Worm (Caenorhabditis elegans) whole organism, L2 larva: ENCODE measurements around the gene xpd-1.

Source experiments
- C34F6.9 ChIP-seq: fragments of 150-350 bp; optimal IDR thresholded peaks from 2 replicates; lab custom pipeline; 2014; ENCODE audit warnings: missing biosample characterization, missing genetic modification characterization
- F13H6.1 ChIP-seq: sonication (generic microtip); optimal IDR thresholded peaks from 2 replicates; lab custom pipeline; 2016; ENCODE audit warnings: missing genetic modification characterization, missing compliant biosample characterization
- R02D3.7 ChIP-seq: fragments of 150-350 bp; optimal IDR thresholded peaks from 2 replicates; lab custom pipeline; 2014; ENCODE audit warnings: missing biosample characterization, missing genetic modification characterization
- Y55F3AM.14 ChIP-seq: fragments of 200-800 bp; sonication (Bioruptor generic); optimal IDR thresholded peaks from 2 replicates; lab custom pipeline; 2018; ENCODE audit warnings: mild to moderate bottlenecking, missing genetic modification characterization, missing compliant biosample characterization
- ZK546.5 ChIP-seq: sonication (generic microtip); optimal IDR thresholded peaks from 2 replicates; lab custom pipeline; 2017; ENCODE audit warnings: missing biosample characterization, missing genetic modification characterization
- ama-1 ChIP-seq: fragments of 150-350 bp; optimal IDR thresholded peaks from 2 replicates; lab custom pipeline; 2018; ENCODE audit warnings: inconsistent platforms
- blmp-1 ChIP-seq: sonication (generic microtip); optimal IDR thresholded peaks from 2 replicates; lab custom pipeline; 2017; ENCODE audit warnings: missing genetic modification characterization, mild to moderate bottlenecking, missing compliant biosample characterization, antibody characterized with exemption, moderate library complexity; ENCODE audit not compliant: insufficient read depth
- ceh-16 ChIP-seq: fragments of 150-350 bp; optimal IDR thresholded peaks from 2 replicates; lab custom pipeline; 2014; ENCODE audit warnings: missing biosample characterization, missing genetic modification characterization
- ceh-82 ChIP-seq: fragments of 150-350 bp; optimal IDR thresholded peaks from 2 replicates; lab custom pipeline; 2014; ENCODE audit warnings: missing biosample characterization, missing genetic modification characterization
- crh-2 ChIP-seq: sonication (generic microtip); optimal IDR thresholded peaks from 2 replicates; lab custom pipeline; 2017; ENCODE audit warnings: missing biosample characterization, missing genetic modification characterization
- dmd-4 ChIP-seq: sonication (generic microtip); optimal IDR thresholded peaks from 2 replicates; lab custom pipeline; 2017; ENCODE audit warnings: missing biosample characterization, missing genetic modification characterization
- egl-27 ChIP-seq: sonication (generic microtip); optimal IDR thresholded peaks from 3 replicates; lab custom pipeline; 2017; ENCODE audit warnings: missing biosample characterization, missing genetic modification reagents, missing genetic modification characterization
- elt-1 ChIP-seq: fragments of 150-350 bp; optimal IDR thresholded peaks from 2 replicates; lab custom pipeline; 2014; ENCODE audit warnings: missing biosample characterization, missing genetic modification characterization
- elt-3 ChIP-seq: sonication (generic microtip); optimal IDR thresholded peaks from 2 replicates; lab custom pipeline; 2017; ENCODE audit warnings: missing biosample characterization, missing genetic modification characterization
- fos-1 ChIP-seq: fragments of 150-350 bp; optimal IDR thresholded peaks from 2 replicates; lab custom pipeline; 2014; ENCODE audit warnings: missing biosample characterization, missing genetic modification characterization
- gmeb-1 ChIP-seq: fragments of 150-350 bp; optimal IDR thresholded peaks from 2 replicates; lab custom pipeline; 2014; ENCODE audit warnings: missing biosample characterization, missing genetic modification characterization
- lin-39 ChIP-seq: fragments of 150-350 bp; optimal IDR thresholded peaks from 2 replicates; lab custom pipeline; 2014; ENCODE audit warnings: missing biosample characterization, missing genetic modification reagents, missing genetic modification characterization
- mab-5 ChIP-seq: fragments of 150-350 bp; optimal IDR thresholded peaks from 2 replicates; lab custom pipeline; 2014; ENCODE audit warnings: missing biosample characterization, missing genetic modification characterization
- mbf-1 ChIP-seq: sonication (generic microtip); optimal IDR thresholded peaks from 2 replicates; lab custom pipeline; 2017; ENCODE audit warnings: missing biosample characterization, missing genetic modification characterization
- nhr-11 ChIP-seq: fragments of 150-350 bp; optimal IDR thresholded peaks from 2 replicates; lab custom pipeline; 2014; ENCODE audit warnings: missing biosample characterization, missing genetic modification characterization
- nhr-12 ChIP-seq: fragments of 150-350 bp; optimal IDR thresholded peaks from 2 replicates; lab custom pipeline; 2014; ENCODE audit warnings: missing biosample characterization, missing genetic modification characterization
- nhr-129 ChIP-seq: fragments of 150-350 bp; optimal IDR thresholded peaks from 2 replicates; lab custom pipeline; 2014; ENCODE audit warnings: missing biosample characterization, missing genetic modification characterization
- nhr-21 ChIP-seq: fragments of 150-350 bp; optimal IDR thresholded peaks from 2 replicates; lab custom pipeline; 2014; ENCODE audit warnings: missing biosample characterization, missing genetic modification characterization
- nhr-23 ChIP-seq: fragments of 150-350 bp; optimal IDR thresholded peaks from 2 replicates; lab custom pipeline; 2014; ENCODE audit warnings: missing biosample characterization, missing genetic modification reagents, missing genetic modification characterization
- nhr-6 ChIP-seq: fragments of 150-350 bp; optimal IDR thresholded peaks from 2 replicates; lab custom pipeline; 2014; ENCODE audit warnings: missing biosample characterization, missing genetic modification characterization
- nhr-77 ChIP-seq: fragments of 150-350 bp; optimal IDR thresholded peaks from 2 replicates; lab custom pipeline; 2014; ENCODE audit warnings: missing biosample characterization, missing genetic modification characterization
- sem-4 ChIP-seq: fragments of 150-350 bp; optimal IDR thresholded peaks from 2 replicates; lab custom pipeline; 2014; ENCODE audit warnings: missing biosample characterization, missing genetic modification reagents, missing genetic modification characterization
- sma-9 ChIP-seq, 2 experiments: fragments of 150-350 bp in 1 of 2; sonication (generic microtip) in 1 of 2; optimal IDR thresholded peaks; 2 replicates each; lab custom pipeline; 2014 to 2016; ENCODE audit warnings: missing genetic modification characterization in 2 of 2, mild to moderate bottlenecking in 1 of 2, missing biosample characterization in 1 of 2, missing compliant biosample characterization in 1 of 2, missing genetic modification reagents in 1 of 2, moderate library complexity in 1 of 2
- unc-39 ChIP-seq: fragments of 150-350 bp; optimal IDR thresholded peaks from 2 replicates; lab custom pipeline; 2014; ENCODE audit warnings: missing biosample characterization, missing genetic modification characterization
- unc-62 ChIP-seq: fragments of 150-350 bp; optimal IDR thresholded peaks from 2 replicates; lab custom pipeline; 2014; ENCODE audit warnings: missing biosample characterization, missing genetic modification reagents, missing genetic modification characterization
- zag-1 ChIP-seq: fragments of 150-350 bp; optimal IDR thresholded peaks from 2 replicates; lab custom pipeline; 2014; ENCODE audit warnings: missing biosample characterization, missing genetic modification characterization
- ztf-11 ChIP-seq: sonication (generic microtip); optimal IDR thresholded peaks from 2 replicates; lab custom pipeline; 2017; ENCODE audit warnings: missing biosample characterization, missing genetic modification characterization
- ztf-4 ChIP-seq: fragments of 150-350 bp; optimal IDR thresholded peaks from 2 replicates; lab custom pipeline; 2014; ENCODE audit warnings: missing biosample characterization, missing genetic modification characterization

The xpd-1 gene

ce11 chrIII:294527-294926 is 29.6 kb downstream of the xpd-1 start, which contains the start of gene Y50D7A.13:
Gene Y50D7A.13 (minus strand): TSS chrIII:294627.
- TF ChIP-seq C34F6.9 (tag; lab: Kevin White, UChicago) = no peak
- no peak for TF ChIP-seq dmd-4 (tag; lab: Kevin White, UChicago)
- no peak for TF ChIP-seq unc-62
- TF ChIP-seq sma-9 (GFP tag; optimal IDR thresholded peaks at IDR 0.05; lab: Kevin White, UChicago) = no peak
- no peak for TF ChIP-seq sma-9 (tag; optimal IDR thresholded peaks at IDR 0.05; lab: Kevin White, UChicago)
- TF ChIP-seq fos-1 = no peak
- TF ChIP-seq lin-39 (tag; lab: Kevin White, UChicago) = no peak
- no peak for TF ChIP-seq nhr-11 (tag; lab: Kevin White, UChicago)
- TF ChIP-seq elt-1 (tag; lab: Kevin White, UChicago) = no peak
- no peak for TF ChIP-seq unc-39 (tag; lab: Kevin White, UChicago)
- no peak for TF ChIP-seq F13H6.1 (tag; lab: Kevin White, UChicago)
- no peak for TF ChIP-seq ztf-4 (tag; lab: Kevin White, UChicago)
- TF ChIP-seq nhr-23 (tag; lab: Kevin White, UChicago) = no peak
- no peak for TF ChIP-seq zag-1
- TF ChIP-seq, all 48 proteins: peak for 0

ce11 chrIII:298456-298855 is 33.6 kb downstream of the xpd-1 start, which contains the start of gene ads-1:
Gene ads-1 (minus strand): TSS chrIII:298556.
- TF ChIP-seq nhr-21 (tag; lab: Kevin White, UChicago) = no peak
- no peak for TF ChIP-seq unc-39 (tag; lab: Kevin White, UChicago)
- no peak for TF ChIP-seq nhr-77
- TF ChIP-seq ceh-16 (tag; lab: Kevin White, UChicago) = no peak
- no peak for TF ChIP-seq Y55F3AM.14
- no peak for TF ChIP-seq elt-3 (tag; lab: Kevin White, UChicago)
- TF ChIP-seq zag-1 = no peak
- no peak for TF ChIP-seq ZK546.5 (tag; lab: Kevin White, UChicago)

- peak; percentile 5 for TF ChIP-seq crh-2 (tag; lab: Kevin White, UChicago)
- no peak for TF ChIP-seq ZK546.5 (tag; lab: Kevin White, UChicago)
- TF ChIP-seq fos-1 = peak; percentile 74
Observed at ce11 chrIII:299220-299619, 34.3 kb downstream of the xpd-1 start.

ce11 chrIII:304564-304963 is 39.7 kb downstream of the xpd-1 start:
- TF ChIP-seq egl-27 (tag; lab: Kevin White, UChicago) (no peak), elt-1 (tag; lab: Kevin White, UChicago) (no peak), nhr-11 (tag; lab: Kevin White, UChicago) (no peak), sem-4 (tag; lab: Kevin White, UChicago) (no peak)

- no peak for TF ChIP-seq nhr-12 (tag; lab: Kevin White, UChicago)
Observed at ce11 chrIII:311174-311573, 46.3 kb downstream of the xpd-1 start.

ce11 chrIII:312873-313272 is 48.0 kb downstream of the xpd-1 start:
- TF ChIP-seq C34F6.9 (tag; lab: Kevin White, UChicago) (no peak), ztf-11 (tag; lab: Kevin White, UChicago) (no peak)

- TF ChIP-seq ceh-82 (tag; lab: Kevin White, UChicago) (no peak), nhr-21 (tag; lab: Kevin White, UChicago) (no peak), elt-1 (tag; lab: Kevin White, UChicago) (no peak), mbf-1 (no peak), sem-4 (tag; lab: Kevin White, UChicago) (no peak), crh-2 (tag; lab: Kevin White, UChicago) (no peak), Y55F3AM.14 (no peak), zag-1 (no peak), fos-1 (no peak), ceh-16 (tag; lab: Kevin White, UChicago) (no peak), blmp-1 (tag; lab: Kevin White, UChicago) (no peak), ama-1 (lab: Kevin White, UChicago) (no peak), nhr-129 (tag; lab: Kevin White, UChicago) (no peak), nhr-12 (tag; lab: Kevin White, UChicago) (no peak), gmeb-1 (no peak), mab-5 (no peak), nhr-6 (no peak), nhr-77 (no peak), R02D3.7 (tag; lab: Kevin White, UChicago) (no peak), F13H6.1 (tag; lab: Kevin White, UChicago) (no peak)
Observed at ce11 chrIII:315160-315559, 50.3 kb downstream of the xpd-1 start, which contains the start of gene Y50D7A.10. Gene Y50D7A.10 (plus strand): TSS chrIII:315460.
